Worm (Caenorhabditis elegans) whole organism, midembryonic: ENCODE data around the gene nspc-4.

Experiments used
- T22C8.4 ChIP-seq: fragments of 200-800 bp; sonication (Bioruptor generic); IDR thresholded peaks from 2 replicates; pipeline ENCODE4 v1.3.6; 2022; ENCODE audit warnings: missing genetic modification characterization, missing compliant biosample characterization
- cog-1 ChIP-seq: sonication (generic microtip); optimal IDR thresholded peaks from 2 replicates; lab custom pipeline; 2016; ENCODE audit warnings: missing genetic modification characterization, missing compliant biosample characterization
- flt-1 ChIP-seq: fragments of 200-800 bp; sonication (Bioruptor generic); IDR thresholded peaks from 2 replicates; pipeline ENCODE4 v1.3.6; 2022; ENCODE audit warnings: missing genetic modification characterization, missing compliant biosample characterization
- klf-2 ChIP-seq: fragments of 200-800 bp; sonication (Bioruptor generic); conservative IDR thresholded peaks from 2 replicates; pipeline ENCODE4 v1.3.6; 2022; ENCODE audit warnings: missing genetic modification reagents, missing genetic modification characterization, missing compliant biosample characterization
- med-1 ChIP-seq: sonication (generic microtip); optimal IDR thresholded peaks from 2 replicates; lab custom pipeline; 2017; ENCODE audit warnings: missing genetic modification characterization, mild to moderate bottlenecking, missing compliant biosample characterization, antibody characterized with exemption, missing genetic modification reagents; ENCODE audit not compliant: insufficient read depth
- ref-1 ChIP-seq: fragments of 200-800 bp; sonication (Bioruptor generic); conservative IDR thresholded peaks from 2 replicates; pipeline ENCODE4 v1.3.6; 2022; ENCODE audit warnings: missing genetic modification reagents, missing genetic modification characterization, missing compliant biosample characterization
- tab-1 ChIP-seq: fragments of 200-800 bp; sonication (Bioruptor generic); IDR thresholded peaks from 2 replicates; pipeline ENCODE4 v1.3.6; 2022; ENCODE audit warnings: missing genetic modification characterization, missing compliant biosample characterization
- ztf-23 ChIP-seq: fragments of 200-800 bp; sonication (Bioruptor generic); IDR thresholded peaks from 2 replicates; pipeline ENCODE4 v1.3.6; 2022; ENCODE audit warnings: missing genetic modification reagents, missing genetic modification characterization, missing compliant biosample characterization
- ztf-29 ChIP-seq: fragments of 200-800 bp; sonication (Bioruptor generic); IDR thresholded peaks from 2 replicates; pipeline ENCODE4 v1.3.6; 2022; ENCODE audit warnings: missing genetic modification reagents, missing genetic modification characterization, missing compliant biosample characterization

Gene nspc-4

DNA sequence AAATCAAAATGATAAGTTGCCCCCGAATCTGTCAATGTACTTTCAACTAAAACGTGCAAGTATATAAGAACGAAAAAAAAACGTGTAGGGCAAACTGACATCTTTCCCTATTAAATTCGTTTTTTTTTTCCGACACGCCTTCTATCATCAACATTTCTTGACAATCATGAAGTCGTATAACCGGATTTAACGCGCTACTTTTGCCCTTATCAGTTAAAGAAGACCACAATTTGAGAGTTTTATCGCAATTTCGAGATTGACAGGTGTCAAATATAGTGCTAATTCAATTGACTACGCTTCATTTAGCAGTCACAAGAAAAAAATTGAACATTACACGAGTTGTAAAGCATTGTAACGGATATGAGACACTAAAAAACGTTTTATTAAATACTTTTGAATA is 29.0 kb upstream of the nspc-4 start:
- TF ChIP-seq flt-1 (GFP tag; lab: Robert Waterston, UW) (no peak), ztf-23 (GFP tag; lab: Robert Waterston, UW) (no peak), T22C8.4 (GFP tag; lab: Robert Waterston, UW) (no peak), klf-2 (GFP tag; lab: Robert Waterston, UW) (no peak), cog-1 (tag; lab: Kevin White, UChicago) (no peak)

DNA sequence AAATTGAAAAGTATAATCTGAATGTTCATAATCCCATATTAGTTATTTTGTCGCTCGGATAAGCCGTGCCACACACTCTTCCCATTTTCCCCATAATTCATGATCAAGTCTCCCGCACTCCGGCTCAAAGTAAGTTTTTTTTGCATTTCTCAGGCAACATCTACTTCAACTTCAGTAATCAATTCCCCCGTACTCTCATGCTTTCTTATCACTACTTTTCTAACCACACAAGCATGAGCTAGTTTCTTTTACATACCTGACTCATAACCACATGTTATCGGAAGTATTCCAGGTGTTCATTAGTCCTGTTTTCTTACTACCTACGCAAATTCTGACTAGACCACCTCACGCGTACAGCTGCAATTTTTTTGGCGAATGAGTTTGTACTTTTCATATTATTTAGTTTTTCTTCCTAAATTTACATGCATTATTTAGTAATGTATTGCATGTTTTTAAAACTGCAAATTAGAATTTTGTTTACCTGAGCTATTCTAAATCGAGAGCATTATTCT is 28.4 kb upstream of the nspc-4 start:
- no peak for TF ChIP-seq flt-1 (GFP tag; lab: Robert Waterston, UW)
- TF ChIP-seq klf-2 (GFP tag; lab: Robert Waterston, UW), result no peak
- TF ChIP-seq T22C8.4 (GFP tag; lab: Robert Waterston, UW), result no peak
- TF ChIP-seq ref-1, result no peak
- TF ChIP-seq ztf-23 (GFP tag; lab: Robert Waterston, UW), result no peak
- no peak for TF ChIP-seq tab-1 (GFP tag; lab: Robert Waterston, UW)
- no peak for TF ChIP-seq med-1 (GFP tag; lab: Kevin White, UChicago)
- TF ChIP-seq ztf-29 (GFP tag; lab: Robert Waterston, UW), result no peak
- no peak for TF ChIP-seq cog-1 (tag; lab: Kevin White, UChicago)

ce11 chrX:8565810-8566416 is 27.8 kb upstream of the nspc-4 start:
- no peak for TF ChIP-seq T22C8.4 (GFP tag; lab: Robert Waterston, UW)
- TF ChIP-seq ztf-23 (GFP tag; lab: Robert Waterston, UW), result 0 out of 2 replicates have a peak, but pooled peaks have one; percentile 31

DNA sequence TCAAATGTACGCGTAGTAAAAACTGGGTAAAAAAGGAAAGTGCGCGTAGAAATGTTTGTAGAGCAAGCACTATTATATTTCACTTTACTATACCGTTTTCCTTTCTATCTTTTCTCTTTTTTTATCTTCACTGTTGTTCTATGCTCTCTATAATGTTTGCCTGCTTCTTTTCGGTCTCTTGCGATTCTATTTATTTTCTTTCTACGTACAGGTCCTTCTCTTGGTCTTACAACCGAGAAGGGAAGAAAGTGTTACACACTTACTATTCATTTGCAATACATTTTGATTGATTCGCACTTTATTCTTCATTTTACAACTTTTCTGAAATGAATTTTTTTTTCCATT is 26.3 kb upstream of the nspc-4 start:
- TF ChIP-seq ref-1 (no peak), klf-2 (GFP tag; lab: Robert Waterston, UW) (no peak), cog-1 (tag; lab: Kevin White, UChicago) (no peak), flt-1 (GFP tag; lab: Robert Waterston, UW) (no peak), tab-1 (GFP tag; lab: Robert Waterston, UW) (no peak), T22C8.4 (GFP tag; lab: Robert Waterston, UW) (no peak), med-1 (GFP tag; lab: Kevin White, UChicago) (no peak), ztf-23 (GFP tag; lab: Robert Waterston, UW) (no peak), ztf-29 (GFP tag; lab: Robert Waterston, UW) (no peak)

ce11 chrX:8563663-8564450 is 25.7 kb upstream of the nspc-4 start:
- no peak for TF ChIP-seq klf-2 (GFP tag; lab: Robert Waterston, UW)
- no peak for TF ChIP-seq T22C8.4 (GFP tag; lab: Robert Waterston, UW)
- no peak for TF ChIP-seq cog-1 (tag; lab: Kevin White, UChicago)
- TF ChIP-seq ref-1, result no peak
- TF ChIP-seq tab-1 (GFP tag; lab: Robert Waterston, UW), result no peak
- no peak for TF ChIP-seq flt-1 (GFP tag; lab: Robert Waterston, UW)
- no peak for TF ChIP-seq med-1 (GFP tag; lab: Kevin White, UChicago)
- TF ChIP-seq ztf-29 (GFP tag; lab: Robert Waterston, UW), result no peak
- no peak for TF ChIP-seq ztf-23 (GFP tag; lab: Robert Waterston, UW)

DNA sequence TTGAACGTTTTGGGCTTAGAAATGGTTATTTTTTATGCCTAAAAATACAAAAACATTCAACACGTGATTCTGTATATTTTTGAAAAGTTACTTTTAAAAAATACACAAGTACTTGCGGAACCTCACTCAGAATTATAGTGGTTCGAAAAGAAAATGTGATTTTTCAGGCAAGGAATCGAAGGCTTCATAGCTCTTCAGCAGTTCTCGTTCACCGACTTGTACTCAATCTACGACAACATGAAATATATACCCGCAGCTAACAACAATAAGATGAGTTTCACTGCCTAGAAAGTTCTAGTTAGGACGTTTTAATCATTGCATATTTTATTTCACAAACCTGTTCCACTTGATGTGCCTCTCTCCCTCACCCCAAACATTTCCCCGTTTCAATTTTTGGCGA is 24.4 kb upstream of the nspc-4 start:
- no peak for TF ChIP-seq flt-1 (GFP tag; lab: Robert Waterston, UW)
- no peak for TF ChIP-seq ztf-23 (GFP tag; lab: Robert Waterston, UW)
- TF ChIP-seq cog-1 (tag; lab: Kevin White, UChicago), result no peak
- TF ChIP-seq T22C8.4 (GFP tag; lab: Robert Waterston, UW), result no peak
- TF ChIP-seq med-1 (GFP tag; lab: Kevin White, UChicago), result no peak
- no peak for TF ChIP-seq klf-2 (GFP tag; lab: Robert Waterston, UW)
- TF ChIP-seq ztf-29 (GFP tag; lab: Robert Waterston, UW), result no peak
- TF ChIP-seq ref-1, result no peak
- TF ChIP-seq tab-1 (GFP tag; lab: Robert Waterston, UW), result no peak

ce11 chrX:8556614-8557196 is 18.5 kb upstream of the nspc-4 start, which contains the start of gene utx-1:
Gene utx-1, plus strand, starts transcription at chrX:8557146.
- TF ChIP-seq T22C8.4 (GFP tag; lab: Robert Waterston, UW) (peak; percentile 54; the same call in 1 of the 2 replicates), ref-1 (no peak), tab-1 (GFP tag; lab: Robert Waterston, UW) (peak; percentile 8; the same call in 1 of the 2 replicates), flt-1 (GFP tag; lab: Robert Waterston, UW) (no peak), med-1 (GFP tag; lab: Kevin White, UChicago) (no peak), klf-2 (GFP tag; lab: Robert Waterston, UW) (no peak), cog-1 (tag; lab: Kevin White, UChicago) (peak; percentile 3), ztf-23 (GFP tag; lab: Robert Waterston, UW) (no peak), ztf-29 (GFP tag; lab: Robert Waterston, UW) (no peak)

- TF ChIP-seq cog-1 (tag; lab: Kevin White, UChicago) (no peak), ref-1 (no peak), klf-2 (GFP tag; lab: Robert Waterston, UW) (no peak), ztf-23 (GFP tag; lab: Robert Waterston, UW) (no peak), ztf-29 (GFP tag; lab: Robert Waterston, UW) (no peak), flt-1 (GFP tag; lab: Robert Waterston, UW) (no peak), T22C8.4 (GFP tag; lab: Robert Waterston, UW) (no peak), med-1 (GFP tag; lab: Kevin White, UChicago) (no peak), tab-1 (GFP tag; lab: Robert Waterston, UW) (no peak)
These were observed 15.9 kb upstream of the nspc-4 start for ce11 chrX:8554029-8554428.
